Fruit fly (Drosophila melanogaster): ENCODE measurements around the gene RpS21.

RpS21 gene

dm6 chr2L:2830341-2830800, 25.5 kb upstream of the RpS21 start (continued):
- TF ChIP-seq Usf (GFP tag; optimal IDR thresholded peaks at IDR 0.05) = peak; percentile 86
- TF ChIP-seq Kr (GFP tag; optimal IDR thresholded peaks at IDR 0.05) = peak; percentile 49
- TF ChIP-seq HLH54F (GFP tag; optimal IDR thresholded peaks at IDR 0.05) = peak; percentile 50
- TF ChIP-seq CG3838 (GFP tag; optimal IDR thresholded peaks at IDR 0.05) = peak; percentile 60
- TF ChIP-seq Stat92E (GFP tag; optimal IDR thresholded peaks at IDR 0.05) = peak in 1 of 3 experiments; percentile 68
- TF ChIP-seq dmrt11E (tag; optimal IDR thresholded peaks at IDR 0.05) = peak; percentile 94
- TF ChIP-seq ci (GFP tag; IDR thresholded peaks at IDR 0.05) = peak; percentile 76
- peak; percentile 65 for TF ChIP-seq zen (tag; optimal IDR thresholded peaks at IDR 0.05)
- peak; percentile 94 for TF ChIP-seq phol (tag; optimal IDR thresholded peaks at IDR 0.05)
- peak; percentile 83 for TF ChIP-seq CG2875 (GFP tag; optimal IDR thresholded peaks at IDR 0.05)
- TF ChIP-seq Dref (GFP tag; IDR thresholded peaks at IDR 0.05) = no peak
- peak; percentile 85 for TF ChIP-seq PHDP (tag; optimal IDR thresholded peaks at IDR 0.05)
- peak; percentile 55 for TF ChIP-seq E2f2 (GFP tag; IDR thresholded peaks at IDR 0.05)
- peak; percentile 68 for TF ChIP-seq corto (GFP tag; optimal IDR thresholded peaks at IDR 0.05)
- TF ChIP-seq CG2889 (GFP tag; IDR thresholded peaks at IDR 0.05) = no peak
- TF ChIP-seq CG8924 (tag; optimal IDR thresholded peaks at IDR 0.05) = peak; percentile 94
- TF ChIP-seq CG12769 (tag; optimal IDR thresholded peaks at IDR 0.05) = peak; percentile 70
- peak; percentile 79 for TF ChIP-seq Hsf (GFP tag; optimal IDR thresholded peaks at IDR 0.05)
- TF ChIP-seq CG17829 (tag; optimal IDR thresholded peaks at IDR 0.05) = peak; percentile 93
- no peak for TF ChIP-seq fru (optimal IDR thresholded peaks at IDR 0.05)
- TF ChIP-seq CG7963 (GFP tag; IDR thresholded peaks at IDR 0.05; ENCODE audit: partially characterized antibody) = no peak
- peak; percentile 87 for TF ChIP-seq Hmr (GFP tag; optimal IDR thresholded peaks at IDR 0.05)
- peak; percentile 77 for TF ChIP-seq cwo (GFP tag; optimal IDR thresholded peaks at IDR 0.05)
- TF ChIP-seq ewg (GFP tag; optimal IDR thresholded peaks at IDR 0.05) = peak; percentile 77
- TF ChIP-seq CG2120 (GFP tag; optimal IDR thresholded peaks at IDR 0.05) = peak; percentile 80
- peak; percentile 60 for TF ChIP-seq CG13624 (GFP tag; optimal IDR thresholded peaks at IDR 0.05)
- peak; percentile 86 for TF ChIP-seq Six4 (GFP tag; optimal IDR thresholded peaks at IDR 0.05)
- TF ChIP-seq slp2 (GFP tag; optimal IDR thresholded peaks at IDR 0.05) = peak; percentile 29
- TF ChIP-seq ranshi (GFP tag; IDR thresholded peaks at IDR 0.05) = peak; percentile 42; the same call in 1 of the 2 replicates
- peak; percentile 94 for TF ChIP-seq Oli (tag; optimal IDR thresholded peaks at IDR 0.05)
- TF ChIP-seq CG18764 (GFP tag; optimal IDR thresholded peaks at IDR 0.05) = peak; percentile 69
- TF ChIP-seq al (GFP tag; IDR thresholded peaks at IDR 0.05) = peak; percentile 73
- no peak for TF ChIP-seq CG4282 (GFP tag; optimal IDR thresholded peaks at IDR 0.05)
- peak; percentile 71 for TF ChIP-seq kah (GFP tag; optimal IDR thresholded peaks at IDR 0.05)
- no peak for TF ChIP-seq emc (GFP tag; optimal IDR thresholded peaks at IDR 0.05)
- no peak for TF ChIP-seq Neu2 (GFP tag; optimal IDR thresholded peaks at IDR 0.05; ENCODE audit: borderline replicate concordance)
- peak; percentile 85 for TF ChIP-seq CG6854 (GFP tag; optimal IDR thresholded peaks at IDR 0.05)
- no peak for TF ChIP-seq CG17912 (GFP tag; optimal IDR thresholded peaks at IDR 0.05)
- no peak for TF ChIP-seq CG1792 (GFP tag; optimal IDR thresholded peaks at IDR 0.05)
- no peak for TF ChIP-seq lov (optimal IDR thresholded peaks at IDR 0.05)
- TF ChIP-seq lov (GFP tag; IDR thresholded peaks at IDR 0.05) = no peak
- TF ChIP-seq Deaf1 (tag; optimal IDR thresholded peaks at IDR 0.05) = peak; percentile 54
- peak; percentile 57; the same call in 2 of the 3 replicates for TF ChIP-seq B-H1 (GFP tag; IDR thresholded peaks at IDR 0.05)
- TF ChIP-seq CG34422 (GFP tag; IDR thresholded peaks at IDR 0.05) = peak; percentile 69; the same call in 2 of the 3 replicates
- TF ChIP-seq MTF-1 (GFP tag; optimal IDR thresholded peaks at IDR 0.05; ENCODE audit: borderline replicate concordance) = no peak
- no peak for TF ChIP-seq CG4360 (GFP tag; IDR thresholded peaks at IDR 0.05)
- TF ChIP-seq ase (GFP tag; IDR thresholded peaks at IDR 0.05) = peak; percentile 64; the same call in 1 of the 3 replicates
- TF ChIP-seq CG9727 (GFP tag; optimal IDR thresholded peaks at IDR 0.05) = peak; percentile 97
- TF ChIP-seq cas (GFP tag; IDR thresholded peaks at IDR 0.05) = 0 out of 2 replicates have a peak, but pooled peaks have one; percentile 10
- TF ChIP-seq crol (GFP tag; IDR thresholded peaks at IDR 0.05) = 0 out of 2 replicates have a peak, but pooled peaks have one; percentile 1
- TF ChIP-seq hth (optimal IDR thresholded peaks at IDR 0.05) = no peak

Measured in whole organism, embryonic.